Fruit fly (Drosophila melanogaster) whole organism, embryonic: ENCODE measurements around the gene Sas-4.

ENCODE experiments used
- Antp ChIP-seq: fragments of 200-800 bp; sonication (Bioruptor generic); optimal IDR thresholded peaks from 3 replicates; lab custom pipeline; 2016; ENCODE audit warnings: missing biosample characterization, missing genetic modification characterization
- Asciz ChIP-seq: fragments of 200-800 bp; sonication (Bioruptor generic); optimal IDR thresholded peaks from 2 replicates; lab custom pipeline; 2017; ENCODE audit warnings: missing biosample characterization, mild to moderate bottlenecking, missing genetic modification characterization, missing genetic modification reagents
- CG10274 ChIP-seq: fragments of 200-800 bp; sonication (Bioruptor generic); optimal IDR thresholded peaks from 3 replicates; lab custom pipeline; 2017; ENCODE audit warnings: missing biosample characterization, mild to moderate bottlenecking, missing genetic modification characterization
- CG11085 ChIP-seq: fragments of 200-800 bp; sonication (Bioruptor generic); IDR thresholded peaks from 2 replicates; pipeline ENCODE4 v1.3.6; 2022; ENCODE audit warnings: missing biosample characterization, missing genetic modification characterization
- CG11398 ChIP-seq: fragments of 200-800 bp; sonication (Bioruptor generic); optimal IDR thresholded peaks from 2 replicates; lab custom pipeline; 2016; ENCODE audit warnings: missing biosample characterization, missing genetic modification characterization
- CG12071 ChIP-seq: fragments of 200-800 bp; sonication (Bioruptor generic); optimal IDR thresholded peaks from 3 replicates; lab custom pipeline; 2018; ENCODE audit warnings: missing biosample characterization, mild to moderate bottlenecking, missing genetic modification characterization
- CG1603 ChIP-seq: fragments of 200-800 bp; sonication (Bioruptor generic); optimal IDR thresholded peaks from 2 replicates; lab custom pipeline; 2019; ENCODE audit warnings: missing biosample characterization, mild to moderate bottlenecking, missing genetic modification characterization, moderate library complexity
- CG17385 ChIP-seq: fragments of 200-800 bp; sonication (Bioruptor generic); optimal IDR thresholded peaks from 3 replicates; lab custom pipeline; 2018; ENCODE audit warnings: missing biosample characterization, mild to moderate bottlenecking, missing genetic modification characterization
- CG18262 ChIP-seq: fragments of 200-800 bp; optimal IDR thresholded peaks from 3 replicates; lab custom pipeline; 2019; ENCODE audit warnings: missing biosample characterization, mild to moderate bottlenecking, missing genetic modification characterization, moderate library complexity
- CG2116 ChIP-seq: fragments of 200-800 bp; sonication (Bioruptor generic); optimal IDR thresholded peaks from 3 replicates; lab custom pipeline; 2018; ENCODE audit warnings: missing biosample characterization, mild to moderate bottlenecking, missing genetic modification characterization
- CG30020 ChIP-seq: fragments of 200-800 bp; optimal IDR thresholded peaks from 2 replicates; lab custom pipeline; 2019; ENCODE audit warnings: missing biosample characterization, mild to moderate bottlenecking, missing genetic modification characterization, moderate library complexity
- CG30431 ChIP-seq: fragments of 200-800 bp; sonication (Bioruptor generic); optimal IDR thresholded peaks from 2 replicates; lab custom pipeline; 2017; ENCODE audit warnings: missing biosample characterization, missing genetic modification characterization
- CG31441 ChIP-seq: fragments of 200-800 bp; sonication (Bioruptor generic); IDR thresholded peaks from 2 replicates; pipeline ENCODE4 v1.3.6; 2022; ENCODE audit warnings: missing biosample characterization, missing genetic modification characterization
- CG32767 ChIP-seq: fragments of 200-800 bp; sonication (Bioruptor generic); IDR thresholded peaks from 2 replicates; pipeline ENCODE4 v1.3.6; 2022; ENCODE audit warnings: missing biosample characterization, missing genetic modification characterization
- CG33213 ChIP-seq: fragments of 200-800 bp; sonication (Bioruptor generic); optimal IDR thresholded peaks from 3 replicates; lab custom pipeline; 2016; ENCODE audit warnings: missing biosample characterization, missing genetic modification characterization
- CG34422 ChIP-seq: fragments of 200-800 bp; sonication (Bioruptor generic); IDR thresholded peaks from 3 replicates; pipeline ENCODE4 v1.3.6; 2022; ENCODE audit warnings: missing biosample characterization, missing genetic modification characterization
- CG7271 ChIP-seq: fragments of 200-800 bp; sonication (Bioruptor generic); optimal IDR thresholded peaks from 2 replicates; lab custom pipeline; 2018; ENCODE audit warnings: missing biosample characterization, mild to moderate bottlenecking, missing genetic modification characterization, moderate library complexity
- CG7556 ChIP-seq: fragments of 200-800 bp; sonication (Bioruptor generic); optimal IDR thresholded peaks from 2 replicates; lab custom pipeline; 2017; ENCODE audit warnings: missing biosample characterization, mild to moderate bottlenecking, missing genetic modification characterization
- CG8359 ChIP-seq: fragments of 200-800 bp; sonication (Bioruptor generic); optimal IDR thresholded peaks from 2 replicates; lab custom pipeline; 2017; ENCODE audit warnings: missing biosample characterization, mild to moderate bottlenecking, missing genetic modification characterization, borderline replicate concordance
- CG9437 ChIP-seq: fragments of 200-800 bp; sonication (Bioruptor generic); optimal IDR thresholded peaks from 2 replicates; lab custom pipeline; 2018; ENCODE audit warnings: missing biosample characterization, mild to moderate bottlenecking, missing genetic modification characterization
- CG9727 ChIP-seq: fragments of 200-800 bp; sonication (Bioruptor generic); optimal IDR thresholded peaks from 3 replicates; lab custom pipeline; 2017; ENCODE audit warnings: missing biosample characterization, mild to moderate bottlenecking, missing genetic modification characterization
- CG9932 ChIP-seq: fragments of 200-800 bp; sonication (Bioruptor generic); IDR thresholded peaks from 2 replicates; pipeline ENCODE4 v1.3.6; 2022; ENCODE audit warnings: missing biosample characterization, missing genetic modification characterization
- Dfd ChIP-seq, 2 experiments: fragments of >200 bp; optimal IDR thresholded peaks; 2 replicates each; lab custom pipeline; 2017; ENCODE audit warnings: missing biosample characterization in 2 of 2, missing genetic modification characterization in 2 of 2
- Dip3 ChIP-seq: fragments of 200-800 bp; sonication (Bioruptor generic); optimal IDR thresholded peaks from 3 replicates; lab custom pipeline; 2016; ENCODE audit warnings: missing biosample characterization, missing genetic modification characterization
- Gug ChIP-seq: fragments of 200-800 bp; sonication (Bioruptor generic); IDR thresholded peaks from 4 replicates; pipeline ENCODE4 v1.3.6; 2022; ENCODE audit warnings: missing biosample characterization, missing genetic modification characterization
- H15 ChIP-seq: fragments of 200-800 bp; sonication (Bioruptor generic); IDR thresholded peaks from 3 replicates; pipeline ENCODE4 v1.3.6; 2022; ENCODE audit warnings: missing biosample characterization, missing genetic modification characterization
- H2.0 ChIP-seq: fragments of 200-800 bp; sonication (Bioruptor generic); IDR thresholded peaks from 2 replicates; pipeline ENCODE4 v1.3.6; 2022; ENCODE audit warnings: missing biosample characterization, missing genetic modification characterization
- HLH4C ChIP-seq: fragments of 200-800 bp; sonication (Bioruptor generic); IDR thresholded peaks from 3 replicates; pipeline ENCODE4 v1.3.6; 2022; ENCODE audit warnings: missing biosample characterization, missing genetic modification characterization; ENCODE audit not compliant: partially characterized antibody
- HmgZ ChIP-seq: fragments of 200-800 bp; sonication (Bioruptor generic); optimal IDR thresholded peaks from 2 replicates; lab custom pipeline; 2018; ENCODE audit warnings: missing biosample characterization, mild to moderate bottlenecking, missing genetic modification characterization
- Lpt ChIP-seq: fragments of >200 bp; optimal IDR thresholded peaks from 2 replicates; lab custom pipeline; 2018; ENCODE audit warnings: missing biosample characterization, missing genetic modification characterization
- MBD-R2 ChIP-seq: fragments of 200-800 bp; sonication (Bioruptor generic); IDR thresholded peaks from 2 replicates; pipeline ENCODE4 v1.3.6; 2022; ENCODE audit warnings: missing biosample characterization, missing genetic modification characterization
- Med ChIP-seq: fragments of 200-800 bp; sonication (Bioruptor generic); peaks from one replicate; lab custom pipeline; 2016; ENCODE audit warnings: missing biosample characterization, missing genetic modification characterization, mild to moderate bottlenecking, inconsistent platforms, moderate library complexity
- Nf-YB ChIP-seq: fragments of 200-800 bp; sonication (Bioruptor generic); optimal IDR thresholded peaks from 3 replicates; lab custom pipeline; 2019; ENCODE audit warnings: missing biosample characterization, mild to moderate bottlenecking, missing genetic modification characterization, moderate library complexity
- Opbp ChIP-seq: fragments of 200-800 bp; sonication (Bioruptor generic); IDR thresholded peaks from 3 replicates; pipeline ENCODE4 v1.3.6; 2022; ENCODE audit warnings: missing biosample characterization, missing genetic modification characterization; ENCODE audit not compliant: partially characterized antibody
- Scr ChIP-seq: fragments of 200-800 bp; sonication (Bioruptor generic); IDR thresholded peaks from 2 replicates; pipeline ENCODE4 v1.3.6; 2022; ENCODE audit warnings: missing biosample characterization, missing genetic modification characterization; ENCODE audit not compliant: partially characterized antibody
- Sox100B ChIP-seq: fragments of 200-800 bp; sonication (Bioruptor generic); optimal IDR thresholded peaks from 3 replicates; lab custom pipeline; 2018; ENCODE audit warnings: missing biosample characterization, mild to moderate bottlenecking, missing genetic modification characterization
- amos ChIP-seq: fragments of 200-800 bp; sonication (Bioruptor generic); IDR thresholded peaks from 2 replicates; pipeline ENCODE4 v1.3.6; 2022; ENCODE audit warnings: missing biosample characterization, missing genetic modification characterization; ENCODE audit not compliant: partially characterized antibody
- az2 ChIP-seq: fragments of 200-800 bp; sonication (Bioruptor generic); optimal IDR thresholded peaks from 3 replicates; lab custom pipeline; 2016; ENCODE audit warnings: missing biosample characterization, missing genetic modification characterization
- bab2 ChIP-seq: fragments of 200-800 bp; sonication (Bioruptor generic); optimal IDR thresholded peaks from 2 replicates; lab custom pipeline; 2016; ENCODE audit warnings: missing biosample characterization, missing genetic modification characterization
- cg ChIP-seq: fragments of 200-800 bp; sonication (Bioruptor generic); optimal IDR thresholded peaks from 3 replicates; lab custom pipeline; 2019; ENCODE audit warnings: missing biosample characterization, mild to moderate bottlenecking, missing genetic modification characterization, moderate library complexity
- crp ChIP-seq, 2 experiments: fragments of 200-800 bp; sonication (Bioruptor generic); optimal IDR thresholded peaks; 2 replicates in 1 of 2; 3 replicates in 1 of 2; lab custom pipeline; 2017; ENCODE audit warnings: missing biosample characterization in 2 of 2, missing genetic modification characterization in 2 of 2, mild to moderate bottlenecking in 1 of 2, moderate library complexity in 1 of 2
- dmrt99B ChIP-seq: fragments of 200-800 bp; sonication (Bioruptor generic); optimal IDR thresholded peaks from 2 replicates; lab custom pipeline; 2018; ENCODE audit warnings: missing biosample characterization, mild to moderate bottlenecking, missing genetic modification characterization, moderate library complexity
- en ChIP-seq: fragments of 200-800 bp; sonication (Bioruptor generic); optimal IDR thresholded peaks from 2 replicates; lab custom pipeline; 2016; ENCODE audit warnings: missing biosample characterization, missing genetic modification characterization
- eyg ChIP-seq: fragments of 200-800 bp; sonication (Bioruptor generic); optimal IDR thresholded peaks from 3 replicates; lab custom pipeline; 2016; ENCODE audit warnings: missing biosample characterization, missing genetic modification characterization
- repo ChIP-seq: fragments of 200-800 bp; sonication (Bioruptor generic); optimal IDR thresholded peaks from 2 replicates; lab custom pipeline; 2016; ENCODE audit warnings: missing biosample characterization, missing genetic modification characterization
- row ChIP-seq: fragments of 200-800 bp; sonication (Bioruptor generic); IDR thresholded peaks from 3 replicates; pipeline ENCODE4 v1.3.6; 2022; ENCODE audit warnings: missing biosample characterization, missing genetic modification characterization
- stwl ChIP-seq: fragments of 200-800 bp; sonication (Bioruptor generic); optimal IDR thresholded peaks from 3 replicates; lab custom pipeline; 2018; ENCODE audit warnings: missing biosample characterization, mild to moderate bottlenecking, missing genetic modification characterization, moderate library complexity
- tgo ChIP-seq: fragments of 200-800 bp; sonication (Bioruptor generic); IDR thresholded peaks from 3 replicates; pipeline ENCODE4 v1.3.6; 2022; ENCODE audit warnings: missing biosample characterization, missing genetic modification characterization
- vfl ChIP-seq: fragments of 200-800 bp; sonication (Bioruptor generic); optimal IDR thresholded peaks from 2 replicates; lab custom pipeline; 2016; ENCODE audit warnings: missing biosample characterization, missing genetic modification characterization

Gene Sas-4

dm6 chr3R:7186242-7187092 lies 35.3 kb downstream of the Sas-4 start, which contains the start of the genes CG10055 and lap (continued):
- peak; percentile 74 for TF ChIP-seq Med
- peak in 1 of 2 experiments; percentile 4 for TF ChIP-seq crp (GFP tag; optimal IDR thresholded peaks at IDR 0.05; lab: Kevin White, UChicago)
- TF ChIP-seq CG32767: no peak
- no peak for TF ChIP-seq CG10274 (GFP tag; lab: Kevin White, UChicago)
- TF ChIP-seq en (GFP tag; lab: Kevin White, UChicago): no peak
- no peak for TF ChIP-seq Dip3 (GFP tag; lab: Kevin White, UChicago)
- no peak for TF ChIP-seq bab2 (GFP tag; lab: Kevin White, UChicago)
- no peak for TF ChIP-seq tgo
- TF ChIP-seq CG7556: no peak
- TF ChIP-seq CG31441: no peak
- no peak for TF ChIP-seq cg (GFP tag; lab: Kevin White, UChicago)
- TF ChIP-seq CG12071 (GFP tag; lab: Kevin White, UChicago): no peak
- peak; percentile 35 for TF ChIP-seq CG2116 (GFP tag; lab: Kevin White, UChicago)
- peak; percentile 100 for TF ChIP-seq CG9437 (GFP tag; lab: Kevin White, UChicago)
- TF ChIP-seq CG17385 (GFP tag; lab: Kevin White, UChicago): peak; percentile 94
- TF ChIP-seq CG1603 (tag; lab: Kevin White, UChicago): no peak
- peak; percentile 61 for TF ChIP-seq amos (GFP tag; lab: Robert Waterston, UW)
- peak; percentile 50 for TF ChIP-seq row (GFP tag; lab: Robert Waterston, UW)
- TF ChIP-seq CG8359 (GFP tag; lab: Kevin White, UChicago): no peak
- TF ChIP-seq Gug (GFP tag; lab: Robert Waterston, UW): no peak
- no peak for TF ChIP-seq repo (GFP tag; lab: Kevin White, UChicago)
- no peak for TF ChIP-seq vfl (GFP tag; lab: Kevin White, UChicago)
- no peak for TF ChIP-seq Dfd (GFP tag; optimal IDR thresholded peaks at IDR 0.05; lab: Kevin White, UChicago)
- TF ChIP-seq Lpt (GFP tag; lab: Kevin White, UChicago): no peak
- TF ChIP-seq CG33213 (GFP tag; lab: Kevin White, UChicago): no peak
- TF ChIP-seq CG34422 (GFP tag; lab: Robert Waterston, UW): peak; percentile 45; the same call in 1 of the 3 replicates
- no peak for TF ChIP-seq Nf-YB (GFP tag; lab: Kevin White, UChicago)
- TF ChIP-seq CG9932 (GFP tag; lab: Robert Waterston, UW): no peak
- no peak for TF ChIP-seq az2
- no peak for TF ChIP-seq Asciz (GFP tag; lab: Kevin White, UChicago)
- no peak for TF ChIP-seq CG7271
- no peak for TF ChIP-seq CG30020 (tag; lab: Kevin White, UChicago)
- no peak for TF ChIP-seq HmgZ
- TF ChIP-seq Scr (GFP tag; lab: Robert Waterston, UW): peak; percentile 60; the same call in 1 of the 2 replicates
- TF ChIP-seq CG11398 (GFP tag; lab: Kevin White, UChicago): no peak
- peak; percentile 9 for TF ChIP-seq CG9727 (GFP tag; lab: Kevin White, UChicago)
- no peak for TF ChIP-seq dmrt99B (tag; lab: Kevin White, UChicago)
- no peak; the same call in 1 of the 3 replicates for TF ChIP-seq HLH4C (GFP tag; lab: Robert Waterston, UW)
- TF ChIP-seq stwl (tag; lab: Kevin White, UChicago): peak; percentile 22
- peak; percentile 73 for TF ChIP-seq MBD-R2
- no peak for TF ChIP-seq eyg
- no peak for TF ChIP-seq Sox100B (GFP tag; lab: Kevin White, UChicago)
- no peak for TF ChIP-seq CG11085 (GFP tag; lab: Robert Waterston, UW)
- no peak for TF ChIP-seq CG30431
- TF ChIP-seq H2.0 (GFP tag; lab: Robert Waterston, UW): no peak
- peak; percentile 50; the same call in 1 of the 3 replicates for TF ChIP-seq Opbp (GFP tag; lab: Robert Waterston, UW)
- TF ChIP-seq Antp (GFP tag; lab: Kevin White, UChicago): no peak
- no peak for TF ChIP-seq H15 (GFP tag; lab: Robert Waterston, UW)
- no peak for TF ChIP-seq CG18262
